Worm (Caenorhabditis elegans) whole organism, L4 larva: ENCODE data around the gene C07D10.5.

Experiments used
- F10B5.3 ChIP-seq: sonication (generic microtip); optimal IDR thresholded peaks from 2 replicates; lab custom pipeline; 2016; ENCODE audit warnings: mild to moderate bottlenecking, missing genetic modification characterization, missing compliant biosample characterization
- F37D6.2 ChIP-seq: sonication (generic microtip); optimal IDR thresholded peaks from 2 replicates; lab custom pipeline; 2016; ENCODE audit warnings: mild to moderate bottlenecking, missing genetic modification characterization, missing compliant biosample characterization
- F44E2.7 ChIP-seq: fragments of 200-800 bp; sonication (Bioruptor generic); IDR thresholded peaks from 2 replicates; pipeline ENCODE4 v2.1.2; 2022; ENCODE audit warnings: missing genetic modification characterization, missing compliant biosample characterization
- T20F7.1 ChIP-seq: fragments of 200-800 bp; sonication (Bioruptor generic); optimal IDR thresholded peaks from 2 replicates; lab custom pipeline; 2018; ENCODE audit warnings: mild to moderate bottlenecking, missing genetic modification characterization, missing compliant biosample characterization
- T26A8.4 ChIP-seq: fragments of 200-800 bp; sonication (Bioruptor generic); IDR thresholded peaks from 2 replicates; pipeline ENCODE4 v1.3.6; 2022; ENCODE audit warnings: missing genetic modification characterization, missing compliant biosample characterization
- Y105C5A.15 ChIP-seq: fragments of 200-800 bp; sonication (Bioruptor generic); IDR thresholded peaks from 2 replicates; pipeline ENCODE4 v1.3.6; 2022; ENCODE audit warnings: missing genetic modification characterization, missing compliant biosample characterization
- Y5F2A.4 ChIP-seq: fragments of 200-800 bp; sonication (Bioruptor generic); optimal IDR thresholded peaks from 2 replicates; lab custom pipeline; 2018; ENCODE audit warnings: mild to moderate bottlenecking, missing genetic modification characterization, missing compliant biosample characterization
- aha-1 ChIP-seq: fragments of 150-350 bp; peaks from one replicate; lab custom pipeline; 2014; ENCODE audit warnings: missing biosample characterization, missing genetic modification characterization
- ama-1 ChIP-seq: fragments of 150-350 bp; optimal IDR thresholded peaks from 2 replicates; lab custom pipeline; 2014; ENCODE audit warnings: inconsistent platforms, mixed read lengths
- arid-1 ChIP-seq: fragments of 200-800 bp; sonication (Bioruptor generic); conservative IDR thresholded peaks from 2 replicates; pipeline ENCODE4 v1.3.6; 2022; ENCODE audit warnings: missing genetic modification reagents, missing genetic modification characterization, missing compliant biosample characterization
- ceh-32 ChIP-seq: sonication (generic microtip); optimal IDR thresholded peaks from 2 replicates; lab custom pipeline; 2016; ENCODE audit warnings: mild to moderate bottlenecking, missing genetic modification characterization, missing compliant biosample characterization; ENCODE audit not compliant: poor library complexity
- ceh-62 ChIP-seq: sonication (generic microtip); optimal IDR thresholded peaks from 2 replicates; lab custom pipeline; 2017; ENCODE audit warnings: missing biosample characterization, missing genetic modification characterization
- ces-1 ChIP-seq: fragments of 150-350 bp; sonication (generic microtip); optimal IDR thresholded peaks from 4 replicates; lab custom pipeline; 2014; ENCODE audit warnings: missing biosample characterization, missing genetic modification reagents, missing genetic modification characterization
- ctbp-1 ChIP-seq: fragments of 200-800 bp; sonication (Bioruptor generic); IDR thresholded peaks from 2 replicates; pipeline ENCODE4 v1.3.6; 2022; ENCODE audit warnings: missing genetic modification reagents, missing genetic modification characterization, missing compliant biosample characterization
- daf-12 ChIP-seq: fragments of 150-350 bp; optimal IDR thresholded peaks from 2 replicates; lab custom pipeline; 2014; ENCODE audit warnings: missing biosample characterization, missing genetic modification reagents, missing genetic modification characterization
- daf-16 ChIP-seq, 3 experiments: sonication (generic microtip); optimal IDR thresholded peaks; 2 replicates each; lab custom pipeline; 2016 to 2017; ENCODE audit warnings: missing genetic modification characterization in 3 of 3, missing genetic modification reagents in 3 of 3, mild to moderate bottlenecking in 2 of 3, missing compliant biosample characterization in 2 of 3, missing biosample characterization in 1 of 3, moderate library complexity in 1 of 3
- dmd-6 ChIP-seq: fragments of 200-800 bp; sonication (Bioruptor generic); IDR thresholded peaks from 2 replicates; pipeline ENCODE4 v1.3.6; 2022; ENCODE audit warnings: missing genetic modification reagents, missing genetic modification characterization, missing compliant biosample characterization
- dmd-9 ChIP-seq: fragments of 200-800 bp; sonication (Bioruptor generic); IDR thresholded peaks from 2 replicates; pipeline ENCODE4 v1.3.6; 2022; ENCODE audit warnings: missing genetic modification reagents, missing genetic modification characterization, missing compliant biosample characterization
- dve-1 ChIP-seq: sonication (generic microtip); optimal IDR thresholded peaks from 2 replicates; lab custom pipeline; 2017; ENCODE audit warnings: antibody characterized with exemption, mild to moderate bottlenecking, missing genetic modification characterization, missing compliant biosample characterization; ENCODE audit not compliant: insufficient read depth
- fkh-10 ChIP-seq: fragments of 150-350 bp; optimal IDR thresholded peaks from 2 replicates; lab custom pipeline; 2014; ENCODE audit warnings: missing biosample characterization, missing genetic modification reagents, missing genetic modification characterization
- hlh-11 ChIP-seq: fragments of 200-800 bp; sonication (Bioruptor generic); optimal IDR thresholded peaks from 2 replicates; lab custom pipeline; 2018; ENCODE audit warnings: mild to moderate bottlenecking, missing genetic modification characterization, missing compliant biosample characterization
- hlh-30 ChIP-seq: sonication (generic microtip); optimal IDR thresholded peaks from 2 replicates; lab custom pipeline; 2017; ENCODE audit warnings: antibody characterized with exemption, mild to moderate bottlenecking, missing genetic modification characterization, missing compliant biosample characterization; ENCODE audit not compliant: insufficient read depth
- hmg-1.1 ChIP-seq: fragments of 200-800 bp; sonication (Bioruptor generic); IDR thresholded peaks from 2 replicates; pipeline ENCODE4 v1.3.6; 2022; ENCODE audit warnings: missing genetic modification reagents, missing genetic modification characterization, missing compliant biosample characterization
- lim-7 ChIP-seq: fragments of 200-800 bp; sonication (Bioruptor generic); IDR thresholded peaks from 2 replicates; pipeline ENCODE4 v1.3.6; 2022; ENCODE audit warnings: missing genetic modification characterization, missing compliant biosample characterization
- lin-13 ChIP-seq: fragments of 150-350 bp; optimal IDR thresholded peaks from 2 replicates; lab custom pipeline; 2014; ENCODE audit warnings: missing biosample characterization, missing genetic modification reagents, missing genetic modification characterization
- madf-9 ChIP-seq: fragments of 200-800 bp; sonication (Bioruptor generic); conservative IDR thresholded peaks from 2 replicates; pipeline ENCODE4 v1.3.6; 2022; ENCODE audit warnings: missing genetic modification reagents, missing genetic modification characterization, missing compliant biosample characterization
- mdl-1 ChIP-seq, 2 experiments: fragments of 150-350 bp in 1 of 2; sonication (generic microtip) in 1 of 2; optimal IDR thresholded peaks; 2 replicates each; lab custom pipeline; 2014 to 2017; ENCODE audit warnings: missing biosample characterization in 2 of 2, missing genetic modification characterization in 2 of 2
- mep-1 ChIP-seq: fragments of 150-350 bp; sonication (generic microtip); optimal IDR thresholded peaks from 3 replicates; lab custom pipeline; 2014; ENCODE audit warnings: missing biosample characterization, missing genetic modification characterization
- mxl-2 ChIP-seq: fragments of 200-800 bp; sonication (Bioruptor generic); conservative IDR thresholded peaks from 2 replicates; pipeline ENCODE4 v1.3.6; 2022; ENCODE audit warnings: missing genetic modification reagents, missing genetic modification characterization, missing compliant biosample characterization
- mxl-3 ChIP-seq: fragments of 200-800 bp; sonication (Bioruptor generic); optimal IDR thresholded peaks from 2 replicates; lab custom pipeline; 2018; ENCODE audit warnings: mild to moderate bottlenecking, missing genetic modification characterization, missing compliant biosample characterization
- nhr-10 ChIP-seq: fragments of 150-350 bp; optimal IDR thresholded peaks from 2 replicates; lab custom pipeline; 2014; ENCODE audit warnings: missing biosample characterization, missing genetic modification characterization
- nhr-111 ChIP-seq: fragments of 200-800 bp; sonication (Bioruptor generic); optimal IDR thresholded peaks from 2 replicates; lab custom pipeline; 2018; ENCODE audit warnings: mild to moderate bottlenecking, missing genetic modification characterization, missing compliant biosample characterization
- nhr-28 ChIP-seq: fragments of 150-350 bp; optimal IDR thresholded peaks from 2 replicates; lab custom pipeline; 2014; ENCODE audit warnings: missing biosample characterization, missing genetic modification characterization
- nhr-41 ChIP-seq: fragments of 200-800 bp; sonication (Bioruptor generic); IDR thresholded peaks from 2 replicates; pipeline ENCODE4 v1.3.6; 2022; ENCODE audit warnings: missing genetic modification reagents, missing genetic modification characterization, missing compliant biosample characterization
- nhr-76 ChIP-seq: fragments of 150-350 bp; optimal IDR thresholded peaks from 2 replicates; lab custom pipeline; 2014; ENCODE audit warnings: missing biosample characterization, missing genetic modification characterization
- pqm-1 ChIP-seq: sonication (generic microtip); optimal IDR thresholded peaks from 2 replicates; lab custom pipeline; 2017; ENCODE audit warnings: missing biosample characterization, missing genetic modification characterization
- rbr-2 ChIP-seq: sonication (generic microtip); optimal IDR thresholded peaks from 2 replicates; lab custom pipeline; 2016; ENCODE audit warnings: missing genotype, missing genetic modification characterization, missing compliant biosample characterization
- set-16 ChIP-seq: fragments of 200-800 bp; sonication (Bioruptor generic); IDR thresholded peaks from 2 replicates; pipeline ENCODE4 v1.3.6; 2022; ENCODE audit warnings: missing genetic modification reagents, missing genetic modification characterization, missing compliant biosample characterization
- skn-1 ChIP-seq: fragments of 150-350 bp; optimal IDR thresholded peaks from 2 replicates; lab custom pipeline; 2014; ENCODE audit warnings: missing biosample characterization, missing genetic modification characterization
- unc-39 ChIP-seq: sonication (generic microtip); optimal IDR thresholded peaks from 2 replicates; lab custom pipeline; 2017; ENCODE audit warnings: missing biosample characterization, missing genetic modification characterization
- unc-62 ChIP-seq, 3 experiments: fragments of 150-350 bp in 1 of 3; sonication (generic microtip); optimal IDR thresholded peaks in 2 of 3; peaks in 1 of 3; 1 replicate in 1 of 3; 2 replicates in 2 of 3; lab custom pipeline; 2014 to 2017; ENCODE audit warnings: missing biosample characterization in 3 of 3, missing genetic modification characterization in 3 of 3, missing genetic modification reagents in 3 of 3, missing genotype in 1 of 3
- zip-11 ChIP-seq: fragments of 200-800 bp; sonication (Bioruptor generic); IDR thresholded peaks from 2 replicates; pipeline ENCODE4 v1.3.6; 2022; ENCODE audit warnings: missing genetic modification characterization, missing compliant biosample characterization
- zip-2 ChIP-seq: fragments of 150-350 bp; optimal IDR thresholded peaks from 2 replicates; lab custom pipeline; 2014; ENCODE audit warnings: missing biosample characterization, missing genetic modification characterization

Gene C07D10.5

DNA sequence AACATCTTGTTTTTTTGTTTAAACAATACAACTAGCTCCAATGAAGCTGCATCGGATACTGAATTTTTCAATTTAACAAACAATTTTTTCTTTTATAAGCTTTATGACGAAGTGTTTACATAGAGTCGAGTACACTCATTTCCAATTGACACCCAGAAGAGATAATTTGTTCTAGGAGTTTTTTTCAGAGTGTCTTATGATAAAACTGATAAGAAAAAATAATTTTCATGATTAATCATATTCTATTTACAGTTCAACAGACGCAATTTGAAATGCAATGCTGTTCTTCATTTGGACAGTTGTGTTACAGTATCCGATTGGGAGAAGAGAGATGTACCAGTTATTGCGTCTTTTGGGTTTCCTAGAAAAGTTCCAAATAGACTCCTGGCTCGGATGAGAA, 586 bp downstream of the C07D10.5 start:
- TF ChIP-seq pqm-1 (tag; lab: Kevin White, UChicago), result no peak
- no peak for TF ChIP-seq zip-11 (GFP tag; lab: Robert Waterston, UW)
- TF ChIP-seq mxl-2, result no peak
- no peak for TF ChIP-seq T26A8.4 (GFP tag; lab: Robert Waterston, UW)
- peak; percentile 71 for TF ChIP-seq dve-1
- peak; percentile 58 for TF ChIP-seq hlh-11 (tag; lab: Kevin White, UChicago)
- no peak for TF ChIP-seq nhr-111 (GFP tag; lab: Kevin White, UChicago)
- no peak for TF ChIP-seq arid-1
- peak; percentile 77 for TF ChIP-seq dmd-6 (GFP tag; lab: Robert Waterston, UW)
- peak; percentile 11 for TF ChIP-seq hlh-30 (tag; lab: Kevin White, UChicago)
- TF ChIP-seq F37D6.2 (tag; lab: Kevin White, UChicago), result no peak
- peak; percentile 26 for TF ChIP-seq T20F7.1 (GFP tag; lab: Kevin White, UChicago)
- peak; percentile 15 for TF ChIP-seq nhr-28 (tag; lab: Kevin White, UChicago)
- no peak for TF ChIP-seq F44E2.7 (GFP tag; lab: Robert Waterston, UW)
- TF ChIP-seq ceh-32 (tag; lab: Kevin White, UChicago), result no peak
- TF ChIP-seq daf-16 (GFP tag; optimal IDR thresholded peaks at IDR 0.05; lab: Kevin White, UChicago), result no peak
- peak; percentile 91 for TF ChIP-seq daf-16 (tag; optimal IDR thresholded peaks at IDR 0.05; lab: Kevin White, UChicago)

DNA sequence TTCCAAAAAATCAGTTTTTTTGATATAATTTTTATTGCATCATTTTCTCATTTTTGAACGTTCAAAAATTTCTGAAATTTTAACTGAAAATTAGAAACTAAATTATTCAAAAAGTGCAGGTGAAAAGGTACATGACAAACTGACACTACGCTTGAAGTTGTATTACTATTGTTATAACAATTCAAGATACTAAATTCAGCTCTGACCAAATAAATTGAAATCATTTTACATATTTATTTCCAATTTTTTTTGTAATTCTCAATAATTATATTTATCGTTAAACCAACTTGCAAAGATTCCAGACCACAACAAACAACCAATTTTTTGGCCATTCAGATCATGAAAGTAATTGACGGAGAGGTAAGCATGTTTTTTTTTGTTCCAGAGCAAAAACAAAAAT, 4.1 kb downstream of the C07D10.5 start, which contains the start of gene sre-3:
Gene sre-3 (plus strand): TSS at position 301 of the 400 bp plus-strand sequence.
- TF ChIP-seq aha-1 (peak; percentile 1), set-16 (GFP tag; lab: Robert Waterston, UW) (no peak), lin-13 (no peak), lim-7 (GFP tag; lab: Robert Waterston, UW) (no peak), madf-9 (GFP tag; lab: Robert Waterston, UW) (no peak)

DNA sequence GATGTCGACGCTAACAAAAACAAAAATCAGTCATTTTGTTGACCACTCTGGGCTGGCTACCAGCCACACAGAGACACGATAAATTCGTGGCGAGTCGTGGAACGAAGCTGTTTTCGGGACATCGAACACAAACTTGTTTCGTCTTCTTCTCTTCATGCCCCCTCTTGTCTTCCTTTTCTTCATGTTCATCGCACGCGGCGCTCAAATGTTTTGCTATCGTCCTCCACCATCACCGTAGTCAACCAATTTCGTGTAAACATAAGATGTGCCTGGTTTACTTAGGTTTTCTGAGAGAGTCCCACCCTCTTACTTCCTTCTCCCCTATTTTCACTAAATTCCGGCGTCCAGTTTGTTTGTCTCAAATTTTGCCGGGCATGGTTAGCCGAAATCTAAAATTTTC, 9.0 kb downstream of the C07D10.5 start:
- TF ChIP-seq nhr-41 (GFP tag; lab: Robert Waterston, UW) (no peak), aha-1 (peak; percentile 45), hlh-11 (tag; lab: Kevin White, UChicago) (peak; percentile 35), unc-62 (GFP tag; optimal IDR thresholded peaks at IDR 0.05 in 1 of 2; lab: Kevin White, UChicago) (peak in 1 of 2 experiments; percentile 57), unc-62 (tag; optimal IDR thresholded peaks at IDR 0.05; lab: Kevin White, UChicago) (no peak), mxl-3 (GFP tag; lab: Kevin White, UChicago) (peak; percentile 48), rbr-2 (tag; lab: Kevin White, UChicago) (peak; percentile 27), mdl-1 (tag; optimal IDR thresholded peaks at IDR 0.05; lab: Kevin White, UChicago) (peak in 1 of 2 experiments; percentile 60), ctbp-1 (GFP tag; lab: Robert Waterston, UW) (0 out of 2 replicates have a peak, but pooled peaks have one; percentile 44), daf-12 (no peak), daf-16 (GFP tag; optimal IDR thresholded peaks at IDR 0.05; lab: Kevin White, UChicago) (peak in 1 of 2 experiments; percentile 29), daf-16 (tag; optimal IDR thresholded peaks at IDR 0.05; lab: Kevin White, UChicago) (peak; percentile 13)

DNA sequence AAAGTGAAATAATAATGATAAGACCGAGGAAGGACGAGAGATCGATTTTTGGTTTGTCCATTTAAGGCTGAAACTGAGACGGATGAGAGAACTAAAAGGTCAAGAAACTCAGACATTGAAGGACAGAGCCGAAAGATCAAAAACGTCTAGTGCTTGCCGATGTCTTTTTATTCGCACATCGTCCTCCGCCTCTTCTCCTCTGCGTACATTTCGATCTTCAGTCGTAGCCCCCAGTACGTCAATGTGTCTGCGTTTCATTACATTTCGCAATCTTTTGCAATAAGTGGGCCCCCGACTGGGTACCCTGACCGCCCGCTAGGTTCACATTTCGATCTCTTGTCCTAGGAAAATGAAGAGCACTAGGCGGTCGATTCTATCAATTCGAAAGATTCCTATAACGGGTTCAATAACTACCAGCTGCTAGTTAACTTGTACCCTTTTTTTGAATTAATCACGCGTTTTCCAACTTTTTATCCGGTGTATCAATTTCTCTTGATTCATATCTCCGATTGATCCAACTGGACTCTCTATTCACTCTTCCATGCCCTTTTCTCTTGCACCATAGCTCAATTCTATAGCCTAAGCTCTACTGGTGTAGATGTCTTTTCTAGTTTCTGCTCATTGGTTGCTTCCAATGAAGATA, 10.8 kb downstream of the C07D10.5 start:
- TF ChIP-seq ama-1 (lab: Kevin White, UChicago) (peak; percentile 36), fkh-10 (GFP tag; lab: Kevin White, UChicago) (no peak), nhr-10 (tag; lab: Kevin White, UChicago) (no peak), rbr-2 (tag; lab: Kevin White, UChicago) (peak; percentile 44), ceh-62 (tag; lab: Kevin White, UChicago) (no peak), nhr-28 (tag; lab: Kevin White, UChicago) (peak; percentile 78), Y5F2A.4 (GFP tag; lab: Kevin White, UChicago) (no peak), daf-12 (no peak), dmd-9 (GFP tag; lab: Robert Waterston, UW) (no peak), mep-1 (tag; lab: Kevin White, UChicago) (peak; percentile 75), unc-39 (tag; lab: Kevin White, UChicago) (no peak), F10B5.3 (tag; lab: Kevin White, UChicago) (no peak), hmg-1.1 (peak; percentile 77), Y105C5A.15 (no peak), set-16 (GFP tag; lab: Robert Waterston, UW) (no peak), skn-1 (tag; lab: Kevin White, UChicago) (no peak), nhr-76 (tag; lab: Kevin White, UChicago) (no peak), T20F7.1 (GFP tag; lab: Kevin White, UChicago) (peak; percentile 17), zip-2 (peak; percentile 93), lim-7 (GFP tag; lab: Robert Waterston, UW) (no peak), ceh-32 (tag; lab: Kevin White, UChicago) (no peak), madf-9 (GFP tag; lab: Robert Waterston, UW) (no peak), ctbp-1 (GFP tag; lab: Robert Waterston, UW) (peak; percentile 42; the same call in 1 of the 2 replicates), ces-1 (no peak)
